Worm (Caenorhabditis elegans) whole organism, L4 larva: ENCODE results near the gene mex-6.

Experiments
- D1046.2 ChIP-seq: fragments of 200-800 bp; sonication (Bioruptor generic); IDR thresholded peaks from 2 replicates; pipeline ENCODE4 v1.3.6; 2022; ENCODE audit warnings: missing genetic modification characterization, missing compliant biosample characterization
- F37D6.2 ChIP-seq: sonication (generic microtip); optimal IDR thresholded peaks from 2 replicates; lab custom pipeline; 2016; ENCODE audit warnings: mild to moderate bottlenecking, missing genetic modification characterization, missing compliant biosample characterization
- ZK546.5 ChIP-seq, 2 experiments: sonication (generic microtip); optimal IDR thresholded peaks; 2 replicates each; lab custom pipeline; 2017; ENCODE audit warnings: missing biosample characterization in 2 of 2, missing genetic modification characterization in 2 of 2
- daf-12 ChIP-seq: fragments of 150-350 bp; optimal IDR thresholded peaks from 2 replicates; lab custom pipeline; 2014; ENCODE audit warnings: missing biosample characterization, missing genetic modification reagents, missing genetic modification characterization
- duxl-1 ChIP-seq: sonication (generic microtip); optimal IDR thresholded peaks from 2 replicates; lab custom pipeline; 2016; ENCODE audit warnings: mild to moderate bottlenecking, missing genetic modification characterization, moderate library complexity, missing compliant biosample characterization; ENCODE audit not compliant: poor library complexity
- nhr-77 ChIP-seq: fragments of 150-350 bp; optimal IDR thresholded peaks from 2 replicates; lab custom pipeline; 2014; ENCODE audit warnings: missing biosample characterization, missing genetic modification characterization
- pha-4 ChIP-seq, 2 experiments: fragments of 150-350 bp in 1 of 2; fragments of 200-800 bp in 1 of 2; sonication (Bioruptor generic) in 1 of 2; IDR thresholded peaks in 1 of 2; optimal IDR thresholded peaks in 1 of 2; 2 replicates each; pipeline versions ENCODE4 v1.3.6 to Lab custom; 2014 to 2022; ENCODE audit warnings: missing genetic modification characterization in 2 of 2, missing genetic modification reagents in 2 of 2, missing biosample characterization in 1 of 2, missing compliant biosample characterization in 1 of 2

- no peak for TF ChIP-seq ZK546.5 (tag; optimal IDR thresholded peaks at IDR 0.05; lab: Kevin White, UChicago)
- no peak for TF ChIP-seq pha-4 (GFP tag; IDR thresholded peaks at IDR 0.05; lab: Robert Waterston, UW)
- peak; percentile 38 for TF ChIP-seq pha-4 (tag; optimal IDR thresholded peaks at IDR 0.05; lab: Kevin White, UChicago)
- no peak for TF ChIP-seq F37D6.2 (tag; lab: Kevin White, UChicago)
- TF ChIP-seq nhr-77 (tag; lab: Kevin White, UChicago): no peak
- no peak for TF ChIP-seq D1046.2 (GFP tag; lab: Robert Waterston, UW)
- TF ChIP-seq duxl-1: no peak
- TF ChIP-seq daf-12: no peak
Observed at ce11 chrII:9485081-9485730, 38.8 kb upstream of the mex-6 start.
